Worm (Caenorhabditis elegans): ENCODE measurements around the gene rsp-8.
A peak's percentile ranks its signal among the peaks of the same experiment; 100 is the strongest.

DNA sequence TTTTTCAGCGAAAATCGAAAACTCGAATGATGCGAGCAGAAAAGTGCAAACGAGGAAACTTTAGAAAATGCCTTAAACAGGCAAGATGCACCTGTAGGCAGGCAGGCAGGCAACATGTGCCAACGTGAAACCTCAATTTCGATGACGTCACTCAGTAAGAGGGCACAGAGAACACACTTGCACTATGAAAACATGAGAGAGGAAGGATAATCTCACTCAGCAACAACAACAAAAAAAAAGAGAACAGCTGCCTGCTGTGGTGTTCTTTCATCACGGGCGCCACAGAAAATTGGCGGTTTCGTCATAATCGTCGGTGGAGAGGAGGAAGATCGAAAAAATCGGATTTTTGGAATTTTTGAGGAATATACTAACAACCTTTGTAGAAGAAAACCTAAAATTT, 8.0 kb downstream of the rsp-8 start:
- TF ChIP-seq ama-1 (optimal IDR thresholded peaks at IDR 0.05) (no peak), zag-1 (tag; optimal IDR thresholded peaks at IDR 0.05) (no peak), sma-9 (GFP tag; optimal IDR thresholded peaks at IDR 0.05) (peak; percentile 12), sma-9 (tag; optimal IDR thresholded peaks at IDR 0.05) (no peak), blmp-1 (tag; optimal IDR thresholded peaks at IDR 0.05; ENCODE audit: insufficient read depth) (no peak)

Data from whole organism, L2 larva.